Fruit fly (Drosophila melanogaster): Measurements from ENCODE around the gene SP1029.

SP1029 gene

DNA sequence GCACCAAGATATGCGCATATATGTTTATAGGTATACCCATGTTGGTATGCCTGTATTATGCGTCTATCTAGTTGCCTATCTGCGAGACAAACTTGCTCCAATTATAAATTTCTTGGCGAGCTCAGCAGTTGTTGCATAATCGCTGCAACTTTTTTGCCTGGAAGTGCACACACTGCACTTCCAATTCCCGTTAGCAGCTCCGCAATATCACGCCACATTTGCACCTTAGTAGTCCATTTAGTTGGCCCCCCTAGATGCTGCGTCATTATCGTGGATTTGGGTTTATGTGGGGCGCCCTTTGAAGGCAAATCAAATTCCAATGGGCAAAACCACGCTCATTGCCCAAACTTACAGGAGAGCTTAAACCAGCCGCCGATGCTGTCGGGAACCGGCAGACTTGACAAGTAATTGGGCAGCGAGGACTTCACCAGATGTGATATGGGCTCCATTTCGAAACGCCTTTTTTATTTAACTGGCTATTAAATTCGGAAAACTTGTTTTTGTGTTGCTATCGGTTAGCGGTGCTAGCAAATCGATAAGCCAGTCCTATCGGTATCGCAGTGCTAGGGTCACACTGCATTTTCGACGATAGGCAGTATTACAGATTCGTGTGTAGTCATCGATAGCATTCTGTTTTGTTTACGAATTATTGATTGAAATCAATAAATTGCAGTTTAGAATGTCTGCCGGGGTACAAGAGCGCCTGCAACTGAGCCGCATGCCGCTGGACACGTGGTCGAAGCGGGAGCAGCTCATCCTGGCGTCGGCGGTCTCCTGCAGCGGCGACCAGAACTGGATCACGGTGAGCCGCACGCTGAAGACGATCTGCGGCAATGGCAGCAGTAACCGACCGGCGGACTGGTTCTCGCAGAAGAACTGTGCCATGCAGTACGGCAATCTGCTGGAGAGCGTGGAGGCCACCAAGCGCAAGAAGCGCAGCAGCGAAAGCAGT, 27.1 kb downstream of the SP1029 start, which contains the start of the genes Cisd2 and Brd8 (continued):
- TF ChIP-seq CG15514 (GFP tag; optimal IDR thresholded peaks at IDR 0.05) (peak; percentile 84), CG6791 (GFP tag; IDR thresholded peaks at IDR 0.05; ENCODE audit: partially characterized antibody) (peak; percentile 98), caup (GFP tag; optimal IDR thresholded peaks at IDR 0.05; ENCODE audit: severe bottlenecking) (no peak), CG11085 (GFP tag; IDR thresholded peaks at IDR 0.05) (no peak), Doc3 (GFP tag; IDR thresholded peaks at IDR 0.05; ENCODE audit: partially characterized antibody) (peak; percentile 76), CG15601 (tag; optimal IDR thresholded peaks at IDR 0.05) (no peak), CG8290 (GFP tag; optimal IDR thresholded peaks at IDR 0.05) (no peak), CG8290 (tag; optimal IDR thresholded peaks at IDR 0.05) (peak in 1 of 2 experiments; percentile 51), nmo (GFP tag; optimal IDR thresholded peaks at IDR 0.05) (peak; percentile 43), Mes4 (GFP tag; optimal IDR thresholded peaks at IDR 0.05) (peak; percentile 8), sug (tag; optimal IDR thresholded peaks at IDR 0.05) (peak; percentile 19), Scr (GFP tag; IDR thresholded peaks at IDR 0.05; ENCODE audit: partially characterized antibody) (peak; percentile 91), Abd-B (GFP tag; optimal IDR thresholded peaks at IDR 0.05) (peak; percentile 31), Dref (GFP tag; IDR thresholded peaks at IDR 0.05) (peak; percentile 99), amos (GFP tag; IDR thresholded peaks at IDR 0.05; ENCODE audit: partially characterized antibody) (peak; percentile 96), nerfin-1 (tag; optimal IDR thresholded peaks at IDR 0.05) (peak; percentile 81), Ets97D (GFP tag; optimal IDR thresholded peaks at IDR 0.05) (peak; percentile 80), hkb (optimal IDR thresholded peaks at IDR 0.05) (no peak), hkb (GFP tag; IDR thresholded peaks at IDR 0.05) (no peak), sens-2 (GFP tag; IDR thresholded peaks at IDR 0.05) (no peak), onecut (GFP tag; IDR thresholded peaks at IDR 0.05) (peak; percentile 86), hb (GFP tag; IDR thresholded peaks at IDR 0.05; ENCODE audit: partially characterized antibody) (peak; percentile 96), E2f2 (GFP tag; IDR thresholded peaks at IDR 0.05) (peak; percentile 62), dimm (GFP tag; IDR thresholded peaks at IDR 0.05) (no peak), CG1603 (tag; optimal IDR thresholded peaks at IDR 0.05) (peak; percentile 73), CG8281 (tag; optimal IDR thresholded peaks at IDR 0.05) (peak; percentile 43), sna (GFP tag; IDR thresholded peaks at IDR 0.05; ENCODE audit: partially characterized antibody) (peak; percentile 87), CG17829 (tag; optimal IDR thresholded peaks at IDR 0.05) (peak; percentile 46), slbo (GFP tag; IDR thresholded peaks at IDR 0.05) (peak; percentile 25; the same call in 1 of the 2 replicates), lab (GFP tag; optimal IDR thresholded peaks at IDR 0.05) (no peak), sd (tag; optimal IDR thresholded peaks at IDR 0.05) (peak; percentile 54), repo (GFP tag; optimal IDR thresholded peaks at IDR 0.05) (peak; percentile 29), twi (tag; optimal IDR thresholded peaks at IDR 0.05) (no peak), Dip3 (GFP tag; optimal IDR thresholded peaks at IDR 0.05) (no peak), CG13624 (GFP tag; optimal IDR thresholded peaks at IDR 0.05) (peak; percentile 31), CG4617 (GFP tag; optimal IDR thresholded peaks at IDR 0.05; ENCODE audit: borderline replicate concordance) (peak; percentile 85), knrl (GFP tag; IDR thresholded peaks at IDR 0.05; ENCODE audit: partially characterized antibody) (peak; percentile 88), Dll (GFP tag; IDR thresholded peaks at IDR 0.05; ENCODE audit: partially characterized antibody) (peak; percentile 89), BEAF-32 (GFP tag; optimal IDR thresholded peaks at IDR 0.05) (peak; percentile 91), CG43689 (GFP tag; IDR thresholded peaks at IDR 0.05) (no peak), Atf6 (GFP tag; IDR thresholded peaks at IDR 0.05) (no peak), stwl (tag; optimal IDR thresholded peaks at IDR 0.05) (peak; percentile 90), CG3281 (GFP tag; optimal IDR thresholded peaks at IDR 0.05) (no peak), gfzf (GFP tag; optimal IDR thresholded peaks at IDR 0.05) (peak; percentile 53), emc (GFP tag; optimal IDR thresholded peaks at IDR 0.05) (no peak), grn (GFP tag; optimal IDR thresholded peaks at IDR 0.05) (peak; percentile 29), CG7987 (GFP tag; optimal IDR thresholded peaks at IDR 0.05) (peak; percentile 57)
